Worm (Caenorhabditis elegans) whole organism, young adult: Measurements from ENCODE around the gene F29A7.3.

Experiments used
- B0019.2 ChIP-seq: fragments of 200-800 bp; sonication (Bioruptor generic); conservative IDR thresholded peaks from 2 replicates; pipeline ENCODE4 v1.3.6; 2022; ENCODE audit warnings: missing genetic modification reagents, missing genetic modification characterization, missing compliant biosample characterization
- F37B4.10 ChIP-seq: fragments of 200-800 bp; sonication (Bioruptor generic); IDR thresholded peaks from 2 replicates; pipeline ENCODE4 v1.3.6; 2022; ENCODE audit warnings: missing genetic modification characterization, missing compliant biosample characterization
- cebp-1 ChIP-seq, 2 experiments: fragments of 200-800 bp in 1 of 2; sonication (Bioruptor generic) in 1 of 2; sonication (generic microtip) in 1 of 2; IDR thresholded peaks in 1 of 2; optimal IDR thresholded peaks in 1 of 2; 2 replicates each; pipeline versions ENCODE4 v1.3.6 to Lab custom; 2017 to 2022; ENCODE audit warnings: missing compliant biosample characterization in 2 of 2, missing genetic modification characterization in 2 of 2, mild to moderate bottlenecking in 1 of 2, missing genetic modification reagents in 1 of 2, moderate library complexity in 1 of 2
- hmg-1.2 ChIP-seq: fragments of 200-800 bp; sonication (Bioruptor generic); IDR thresholded peaks from 2 replicates; pipeline ENCODE4 v1.3.6; 2022; ENCODE audit warnings: missing genetic modification reagents, missing genetic modification characterization, missing compliant biosample characterization
- hmg-20 ChIP-seq: fragments of 200-800 bp; sonication (Bioruptor generic); IDR thresholded peaks from 2 replicates; pipeline ENCODE4 v1.3.6; 2022; ENCODE audit warnings: missing genetic modification reagents, missing genetic modification characterization, missing compliant biosample characterization
- mel-28 ChIP-seq: sonication (generic microtip); optimal IDR thresholded peaks from 2 replicates; lab custom pipeline; 2016; ENCODE audit warnings: borderline replicate concordance, mild to moderate bottlenecking, missing genetic modification characterization, missing compliant biosample characterization
- mes-4 ChIP-seq: sonication (generic microtip); optimal IDR thresholded peaks from 2 replicates; lab custom pipeline; 2016; ENCODE audit warnings: missing genotype, missing genetic modification characterization, missing compliant biosample characterization
- tlf-1 ChIP-seq: fragments of 200-800 bp; sonication (Bioruptor generic); optimal IDR thresholded peaks from 2 replicates; lab custom pipeline; 2018; ENCODE audit warnings: mild to moderate bottlenecking, missing genetic modification characterization, missing compliant biosample characterization
- unc-62 ChIP-seq: fragments of 150-350 bp; optimal IDR thresholded peaks from 2 replicates; lab custom pipeline; 2014; ENCODE audit warnings: missing biosample characterization, missing genetic modification reagents, missing genetic modification characterization

DNA sequence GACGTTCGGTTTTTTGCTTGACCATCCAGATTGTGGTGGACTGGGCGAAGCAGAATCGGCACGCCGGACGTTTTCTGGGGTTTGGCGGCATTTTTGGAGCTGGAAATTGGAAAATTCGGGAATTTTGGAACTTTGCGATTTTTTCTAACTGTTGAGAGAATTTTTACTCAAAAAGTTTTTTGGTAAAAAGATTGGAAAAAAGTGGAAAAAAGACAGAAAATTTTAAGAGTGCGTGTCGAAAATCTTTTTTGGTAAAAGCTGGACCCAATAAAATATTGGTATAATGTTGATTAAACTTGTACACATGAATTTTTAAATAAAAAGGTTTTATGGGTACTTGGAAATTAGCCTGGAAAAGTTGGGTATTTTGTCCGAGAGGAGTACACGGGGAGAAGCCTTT lies 10.8 kb upstream of the F29A7.3 start, which contains the start of gene T05A8.7:
- no peak for TF ChIP-seq F37B4.10 (GFP tag; lab: Robert Waterston, UW)
- TF ChIP-seq mes-4 (tag; lab: Kevin White, UChicago): no peak
- no peak for TF ChIP-seq hmg-20 (GFP tag; lab: Robert Waterston, UW)
- TF ChIP-seq cebp-1 (GFP tag; IDR thresholded peaks at IDR 0.05; lab: Robert Waterston, UW): no peak
- no peak for TF ChIP-seq cebp-1 (tag; optimal IDR thresholded peaks at IDR 0.05; lab: Kevin White, UChicago)
- TF ChIP-seq unc-62 (GFP tag; lab: Kevin White, UChicago): no peak
- TF ChIP-seq B0019.2 (GFP tag; lab: Robert Waterston, UW): no peak
- TF ChIP-seq hmg-1.2: no peak
- TF ChIP-seq mel-28: no peak
- TF ChIP-seq tlf-1 (GFP tag; lab: Kevin White, UChicago): no peak
